Worm (Caenorhabditis elegans): ENCODE measurements around the gene F41F3.1.
A peak's percentile ranks its signal among the peaks of the same experiment; 100 is the strongest.

The F41F3.1 gene

ce11 chrV:4628517-4628930 is 25.8 kb upstream of the F41F3.1 start, which contains the start of gene pmt-2 (continued):
- no peak for TF ChIP-seq nhr-11 (tag; optimal IDR thresholded peaks at IDR 0.05)
- no peak for TF ChIP-seq irx-1 (tag; optimal IDR thresholded peaks at IDR 0.05)
- TF ChIP-seq elt-3 (tag; optimal IDR thresholded peaks at IDR 0.05): peak; percentile 9 to 77 (median 52)
- TF ChIP-seq lin-35 (GFP tag; optimal IDR thresholded peaks at IDR 0.05): peak in 1 of 2 experiments; percentile 5
- TF ChIP-seq ces-1 (GFP tag; optimal IDR thresholded peaks at IDR 0.05): no peak
- no peak for TF ChIP-seq swsn-7 (tag; optimal IDR thresholded peaks at IDR 0.05)
- TF ChIP-seq C34B4.2 (tag; optimal IDR thresholded peaks at IDR 0.05): no peak
- TF ChIP-seq fkh-10 (GFP tag; optimal IDR thresholded peaks at IDR 0.05): no peak
- peak; percentile 20 for TF ChIP-seq mep-1 (tag; optimal IDR thresholded peaks at IDR 0.05)
- peak; percentile 37 for TF ChIP-seq nhr-90 (tag; optimal IDR thresholded peaks at IDR 0.05; ENCODE audit: poor library complexity)
- no peak for TF ChIP-seq sptf-1 (tag; optimal IDR thresholded peaks at IDR 0.05)
- TF ChIP-seq dpl-1 (GFP tag; optimal IDR thresholded peaks at IDR 0.05): peak in 1 of 3 experiments; percentile 9
- no peak for TF ChIP-seq zip-4 (GFP tag; optimal IDR thresholded peaks at IDR 0.05)
- TF ChIP-seq ztf-4 (tag; optimal IDR thresholded peaks at IDR 0.05): no peak
- TF ChIP-seq aha-1 (tag; optimal IDR thresholded peaks at IDR 0.05): no peak
- TF ChIP-seq ceh-82 (tag; optimal IDR thresholded peaks at IDR 0.05): peak in 1 of 3 experiments; percentile 4
- peak; percentile 1 for TF ChIP-seq rnt-1 (tag; optimal IDR thresholded peaks at IDR 0.05)
- peak; percentile 17 for TF ChIP-seq elt-2 (tag; optimal IDR thresholded peaks at IDR 0.05)
- no peak for TF ChIP-seq nhr-77 (tag; optimal IDR thresholded peaks at IDR 0.05)
- TF ChIP-seq mef-2 (tag; optimal IDR thresholded peaks at IDR 0.05): no peak
- TF ChIP-seq fos-1 (tag; optimal IDR thresholded peaks at IDR 0.05): no peak

DNA sequence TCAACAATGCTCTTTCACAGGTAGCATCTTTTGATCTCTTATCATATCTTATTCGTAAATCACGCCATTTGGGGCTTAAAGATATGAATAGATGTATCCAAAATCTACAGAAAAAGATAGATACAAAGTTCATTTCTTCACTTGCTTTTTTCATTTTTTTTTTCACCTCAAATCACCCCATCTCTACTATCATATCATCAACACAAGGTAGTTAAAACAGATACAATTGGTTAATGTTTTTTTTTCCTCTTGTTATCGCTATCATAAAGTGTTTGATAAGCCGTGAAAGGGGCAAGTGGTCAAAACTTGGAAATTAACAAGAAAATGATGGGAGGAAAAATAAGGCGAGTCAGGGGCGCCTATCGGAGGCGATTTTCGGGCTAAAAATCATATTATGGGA is 24.1 kb upstream of the F41F3.1 start:
- TF ChIP-seq jun-1 (tag; optimal IDR thresholded peaks at IDR 0.05): no peak
- TF ChIP-seq Y116A8C.19 (tag; optimal IDR thresholded peaks at IDR 0.05; ENCODE audit: borderline replicate concordance): no peak
- TF ChIP-seq vab-15 (tag; optimal IDR thresholded peaks at IDR 0.05): no peak
- TF ChIP-seq lsy-2 (tag; optimal IDR thresholded peaks at IDR 0.05): no peak
- TF ChIP-seq lin-15B (tag; optimal IDR thresholded peaks at IDR 0.05): no peak
- TF ChIP-seq aha-1 (tag; optimal IDR thresholded peaks at IDR 0.05): no peak
- TF ChIP-seq nhr-76 (tag; optimal IDR thresholded peaks at IDR 0.05): no peak
- no peak for TF ChIP-seq dpl-1 (GFP tag; optimal IDR thresholded peaks at IDR 0.05)
- no peak for TF ChIP-seq unc-62 (GFP tag; optimal IDR thresholded peaks at IDR 0.05)
- TF ChIP-seq tlp-1 (tag; optimal IDR thresholded peaks at IDR 0.05): no peak
- TF ChIP-seq C34B4.2 (tag; optimal IDR thresholded peaks at IDR 0.05): no peak
- no peak for TF ChIP-seq ets-5 (GFP tag; IDR thresholded peaks at IDR 0.05)
- TF ChIP-seq fkh-4 (tag; optimal IDR thresholded peaks at IDR 0.05; ENCODE audit: borderline replicate concordance): no peak
- TF ChIP-seq nhr-12 (tag; optimal IDR thresholded peaks at IDR 0.05): no peak
- no peak for TF ChIP-seq ceh-90 (tag; optimal IDR thresholded peaks at IDR 0.05)
- no peak for TF ChIP-seq mdl-1 (tag; optimal IDR thresholded peaks at IDR 0.05)
- no peak for TF ChIP-seq mab-9 (GFP tag; IDR thresholded peaks at IDR 0.05)
- no peak for TF ChIP-seq efl-1 (optimal IDR thresholded peaks at IDR 0.05)
- TF ChIP-seq efl-1 (GFP tag; optimal IDR thresholded peaks at IDR 0.05 in 1 of 2): peak in 1 of 2 experiments; percentile 6
- no peak for TF ChIP-seq nhr-237 (tag; optimal IDR thresholded peaks at IDR 0.05)
- TF ChIP-seq efl-3 (GFP tag; optimal IDR thresholded peaks at IDR 0.05): no peak
- TF ChIP-seq sup-37 (GFP tag; optimal IDR thresholded peaks at IDR 0.05): no peak
- TF ChIP-seq elt-2 (tag; optimal IDR thresholded peaks at IDR 0.05): peak; percentile 23
- no peak for TF ChIP-seq C16A3.4 (tag; optimal IDR thresholded peaks at IDR 0.05)
- TF ChIP-seq lir-3 (tag; optimal IDR thresholded peaks at IDR 0.05; ENCODE audit: poor library complexity): no peak
- TF ChIP-seq dsc-1 (tag; optimal IDR thresholded peaks at IDR 0.05): no peak
- peak; percentile 46 for TF ChIP-seq blmp-1 (tag; optimal IDR thresholded peaks at IDR 0.05)
- no peak for TF ChIP-seq egl-27 (tag; optimal IDR thresholded peaks at IDR 0.05)
- no peak for TF ChIP-seq rnt-1 (tag; optimal IDR thresholded peaks at IDR 0.05)
- no peak for TF ChIP-seq C04F5.9 (tag; optimal IDR thresholded peaks at IDR 0.05)
- no peak for TF ChIP-seq nhr-11 (tag; optimal IDR thresholded peaks at IDR 0.05)
- no peak for TF ChIP-seq nhr-28 (tag; optimal IDR thresholded peaks at IDR 0.05)
- no peak for TF ChIP-seq nhr-77 (tag; optimal IDR thresholded peaks at IDR 0.05)
- no peak for TF ChIP-seq mef-2 (tag; optimal IDR thresholded peaks at IDR 0.05)
- no peak for TF ChIP-seq lin-35 (GFP tag; optimal IDR thresholded peaks at IDR 0.05)
- no peak for TF ChIP-seq irx-1 (tag; optimal IDR thresholded peaks at IDR 0.05)
- peak; percentile 53 for TF ChIP-seq nhr-85 (tag)
- TF ChIP-seq ceh-88 (GFP tag; IDR thresholded peaks at IDR 0.05): no peak
- no peak for TF ChIP-seq aly-2 (tag; optimal IDR thresholded peaks at IDR 0.05)
- TF ChIP-seq sox-4 (tag; optimal IDR thresholded peaks at IDR 0.05): no peak
- TF ChIP-seq skn-1 (tag; optimal IDR thresholded peaks at IDR 0.05): no peak

All from whole organism, L1 larva.